Fruit fly (Drosophila melanogaster) Kc167 (cell line): ENCODE results near the gene PIP82.

Experiments used
- Myc ChIP-seq: fragments of >200 bp; optimal IDR thresholded peaks from 2 replicates; lab custom pipeline; 2017; ENCODE audit warnings: missing external identifiers
- Sin3A ChIP-seq: fragments of >200 bp; optimal IDR thresholded peaks from 2 replicates; lab custom pipeline; 2018; ENCODE audit warnings: missing external identifiers
- h ChIP-seq: fragments of >200 bp; optimal IDR thresholded peaks from 3 replicates; lab custom pipeline; 2018; ENCODE audit warnings: missing external identifiers
- insv ChIP-seq: fragments of >200 bp; optimal IDR thresholded peaks from 3 replicates; lab custom pipeline; 2018; ENCODE audit warnings: missing external identifiers
- psq ChIP-seq: fragments of >200 bp; optimal IDR thresholded peaks from 2 replicates; lab custom pipeline; 2017; ENCODE audit warnings: missing external identifiers
- ttk ChIP-seq: sonication (Bioruptor generic); optimal IDR thresholded peaks from 2 replicates; lab custom pipeline; 2017; ENCODE audit warnings: missing external identifiers

dm6 chrX:8534734-8535133, 5.2 kb upstream of the PIP82 start:
- TF ChIP-seq psq (no peak), Myc (no peak), Sin3A (lab: Kevin White, UChicago) (no peak), h (no peak), ttk (lab: Kevin White, UChicago) (no peak), insv (lab: Kevin White, UChicago) (no peak)
